Fruit fly (Drosophila melanogaster): Measurements from ENCODE around the gene Shaw.
A peak's percentile ranks its signal among the peaks of the same experiment; 100 is the strongest.

Gene Shaw

dm6 chr2L:3771109-3772067 lies 53.4 kb downstream of the Shaw start, which contains the start of gene bowl:
Gene bowl (plus strand): TSS chr2L:3771700.
- TF ChIP-seq OdsH (GFP tag; optimal IDR thresholded peaks at IDR 0.05) (peak; percentile 99), Hr83 (GFP tag; optimal IDR thresholded peaks at IDR 0.05; ENCODE audit: poor library complexity, severe bottlenecking) (peak; percentile 79), CG9705 (GFP tag; optimal IDR thresholded peaks at IDR 0.05) (peak; percentile 78), CrebA (GFP tag; optimal IDR thresholded peaks at IDR 0.05; ENCODE audit: borderline replicate concordance) (peak; percentile 88), HLH106 (tag; optimal IDR thresholded peaks at IDR 0.05) (peak; percentile 94), usp (GFP tag; optimal IDR thresholded peaks at IDR 0.05) (no peak), Jra (GFP tag; optimal IDR thresholded peaks at IDR 0.05) (peak; percentile 97), tai (GFP tag; optimal IDR thresholded peaks at IDR 0.05) (peak; percentile 96), lola (GFP tag; optimal IDR thresholded peaks at IDR 0.05) (no peak), Vsx2 (GFP tag; optimal IDR thresholded peaks at IDR 0.05; ENCODE audit: partially characterized antibody) (peak; percentile 94), CG32264 (GFP tag; optimal IDR thresholded peaks at IDR 0.05) (peak; percentile 89), jim (GFP tag; optimal IDR thresholded peaks at IDR 0.05) (peak; percentile 86), psq (GFP tag; optimal IDR thresholded peaks at IDR 0.05) (peak; percentile 97), Dif (GFP tag; optimal IDR thresholded peaks at IDR 0.05; ENCODE audit: partially characterized antibody) (peak; percentile 79), Mio (GFP tag; optimal IDR thresholded peaks at IDR 0.05) (peak; percentile 60), fru (GFP tag; optimal IDR thresholded peaks at IDR 0.05) (peak; percentile 99), N (GFP tag; optimal IDR thresholded peaks at IDR 0.05) (no peak), brk (GFP tag; optimal IDR thresholded peaks at IDR 0.05) (peak; percentile 97), pan (optimal IDR thresholded peaks at IDR 0.05) (no peak), dl (GFP tag; optimal IDR thresholded peaks at IDR 0.05; ENCODE audit: insufficient read depth in 1 of 2, partially characterized antibody in 2 of 2) (peak; percentile 62 to 67), h (GFP tag; optimal IDR thresholded peaks at IDR 0.05) (peak; percentile 99), Hnf4 (GFP tag; optimal IDR thresholded peaks at IDR 0.05) (peak; percentile 98), Myc (optimal IDR thresholded peaks at IDR 0.05) (no peak), Sp1 (GFP tag; optimal IDR thresholded peaks at IDR 0.05) (peak; percentile 99), dmrt93B (GFP tag; optimal IDR thresholded peaks at IDR 0.05) (peak; percentile 92), dsf (GFP tag; optimal IDR thresholded peaks at IDR 0.05; ENCODE audit: borderline replicate concordance) (peak; percentile 92), Rel (GFP tag; optimal IDR thresholded peaks at IDR 0.05) (peak; percentile 93), Rel (tag; optimal IDR thresholded peaks at IDR 0.05) (peak; percentile 78), Hr78 (GFP tag; optimal IDR thresholded peaks at IDR 0.05) (no peak), br (GFP tag; optimal IDR thresholded peaks at IDR 0.05) (peak; percentile 98), Dfd (GFP tag; optimal IDR thresholded peaks at IDR 0.05) (peak; percentile 13), ey (GFP tag; optimal IDR thresholded peaks at IDR 0.05) (peak; percentile 98), Abd-B (GFP tag; optimal IDR thresholded peaks at IDR 0.05) (no peak), GATAd (GFP tag; optimal IDR thresholded peaks at IDR 0.05) (peak; percentile 84), woc (GFP tag; optimal IDR thresholded peaks at IDR 0.05) (peak; percentile 96), rgr (GFP tag; optimal IDR thresholded peaks at IDR 0.05) (peak; percentile 96), sage (GFP tag; optimal IDR thresholded peaks at IDR 0.05) (peak; percentile 95), foxo (GFP tag; optimal IDR thresholded peaks at IDR 0.05) (peak; percentile 84 to 98), sv (GFP tag; optimal IDR thresholded peaks at IDR 0.05) (peak; percentile 97)

dm6 chr2L:3772068-3772428 lies 54.1 kb downstream of the Shaw start:
- no peak for TF ChIP-seq dmrt93B (GFP tag; optimal IDR thresholded peaks at IDR 0.05)
- peak; percentile 4 for TF ChIP-seq Dfd (GFP tag; optimal IDR thresholded peaks at IDR 0.05)
- no peak for TF ChIP-seq woc (GFP tag; optimal IDR thresholded peaks at IDR 0.05)

All from whole organism, wandering third instar larva.